Worm (Caenorhabditis elegans) whole organism, young adult: Measurements from ENCODE around the gene snap-1.

ENCODE experiments used
- ceh-27 ChIP-seq: fragments of 200-800 bp; sonication (Bioruptor generic); optimal IDR thresholded peaks from 2 replicates; lab custom pipeline; 2018; ENCODE audit warnings: mild to moderate bottlenecking, missing genetic modification characterization, moderate library complexity, missing compliant biosample characterization
- hmg-20 ChIP-seq: fragments of 200-800 bp; sonication (Bioruptor generic); IDR thresholded peaks from 2 replicates; pipeline ENCODE4 v1.3.6; 2022; ENCODE audit warnings: missing genetic modification reagents, missing genetic modification characterization, missing compliant biosample characterization
- lir-1 ChIP-seq: fragments of 200-800 bp; sonication (Bioruptor generic); conservative IDR thresholded peaks from 2 replicates; pipeline ENCODE4 v1.3.6; 2022; ENCODE audit warnings: missing genetic modification reagents, missing genetic modification characterization, missing compliant biosample characterization
- mel-28 ChIP-seq: sonication (generic microtip); optimal IDR thresholded peaks from 2 replicates; lab custom pipeline; 2016; ENCODE audit warnings: borderline replicate concordance, mild to moderate bottlenecking, missing genetic modification characterization, missing compliant biosample characterization

DNA sequence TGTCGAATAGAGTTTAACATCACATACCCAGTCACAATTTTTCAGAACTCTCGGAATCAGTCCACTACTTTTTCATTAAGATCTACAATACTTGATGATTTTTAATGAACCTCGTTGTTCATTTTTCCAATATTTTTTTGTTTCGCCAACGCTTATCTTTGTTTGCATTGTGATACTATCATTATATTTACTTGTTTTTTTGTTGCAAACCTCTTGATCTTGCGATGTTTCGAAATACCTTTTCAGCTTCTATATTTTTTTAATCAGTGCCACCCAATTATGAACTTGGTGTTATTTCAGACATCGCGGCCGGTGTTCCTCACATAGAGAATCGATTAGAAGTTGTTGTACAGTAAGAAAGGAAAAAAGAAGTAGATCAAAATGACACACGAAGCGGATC lies 21.7 kb upstream of the snap-1 start, which contains the start of gene myo-5:
- TF ChIP-seq ceh-27 (GFP tag; lab: Kevin White, UChicago) (no peak), mel-28 (tag; lab: Kevin White, UChicago) (no peak), hmg-20 (GFP tag; lab: Robert Waterston, UW) (no peak), lir-1 (GFP tag; lab: Robert Waterston, UW) (no peak)
